Worm (Caenorhabditis elegans): Measurements from ENCODE around the gene F39F10.2.

The F39F10.2 gene

DNA sequence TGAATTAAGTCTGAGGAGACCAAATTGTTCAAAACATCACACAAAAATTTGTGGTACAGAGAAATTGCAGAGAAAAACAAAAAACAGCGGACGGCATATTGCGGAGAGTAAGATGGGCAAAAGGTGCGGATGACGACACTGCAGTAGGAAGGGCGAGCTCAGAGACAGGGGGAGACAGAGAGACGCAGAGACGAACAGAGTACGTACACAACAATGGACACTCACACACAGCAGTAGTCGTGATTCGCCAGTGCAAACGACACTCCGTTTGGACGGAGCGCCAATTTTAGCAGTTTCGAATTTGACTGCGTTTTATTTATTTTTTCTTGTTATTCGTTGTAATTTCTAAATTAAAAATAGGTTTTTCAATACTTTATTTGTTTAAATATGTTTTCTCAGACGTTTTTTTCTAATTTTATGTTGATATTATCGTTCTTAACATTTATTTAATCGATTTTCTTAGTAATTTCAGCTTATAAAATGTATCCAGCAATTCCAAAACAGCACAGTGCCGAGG lies 22.2 kb upstream of the F39F10.2 start, which contains the start of gene T20F7.1 (continued):
- TF ChIP-seq lin-39 (tag; optimal IDR thresholded peaks at IDR 0.05) (peak; percentile 16), unc-98 (GFP tag; IDR thresholded peaks at IDR 0.05) (no peak), lin-15B (tag; optimal IDR thresholded peaks at IDR 0.05) (peak; percentile 2), nhr-90 (tag; optimal IDR thresholded peaks at IDR 0.05; ENCODE audit: poor library complexity) (peak; percentile 68), nhr-84 (tag; optimal IDR thresholded peaks at IDR 0.05) (no peak), tbx-2 (tag; optimal IDR thresholded peaks at IDR 0.05) (peak; percentile 73), F16B12.6 (tag; optimal IDR thresholded peaks at IDR 0.05) (no peak), mdl-1 (tag; optimal IDR thresholded peaks at IDR 0.05) (peak in 1 of 2 experiments; percentile 70), elt-3 (tag; optimal IDR thresholded peaks at IDR 0.05) (peak in 2 of 6 experiments; percentile 40 to 53), unc-30 (tag; optimal IDR thresholded peaks at IDR 0.05) (no peak), unc-62 (GFP tag; optimal IDR thresholded peaks at IDR 0.05) (no peak), zag-1 (tag; optimal IDR thresholded peaks at IDR 0.05) (no peak), rnt-1 (tag; optimal IDR thresholded peaks at IDR 0.05) (peak; percentile 78), dpl-1 (GFP tag; optimal IDR thresholded peaks at IDR 0.05) (peak; percentile 6 to 54 (median 49)), lin-13 (GFP tag; optimal IDR thresholded peaks at IDR 0.05) (peak; percentile 9), sox-4 (tag; optimal IDR thresholded peaks at IDR 0.05) (no peak), efl-1 (optimal IDR thresholded peaks at IDR 0.05) (peak; percentile 50 to 61), efl-1 (GFP tag; optimal IDR thresholded peaks at IDR 0.05 in 1 of 2) (peak; percentile 30 to 94), C16A3.4 (tag; optimal IDR thresholded peaks at IDR 0.05) (peak; percentile 70), unc-86 (tag; optimal IDR thresholded peaks at IDR 0.05) (peak; percentile 56), isw-1 (GFP tag; IDR thresholded peaks at IDR 0.05) (peak; percentile 37), fkh-4 (tag; optimal IDR thresholded peaks at IDR 0.05; ENCODE audit: borderline replicate concordance) (no peak), lir-3 (tag; optimal IDR thresholded peaks at IDR 0.05; ENCODE audit: poor library complexity) (no peak), nhr-85 (tag) (peak; percentile 48), nhr-28 (tag; optimal IDR thresholded peaks at IDR 0.05) (no peak), skn-1 (tag; optimal IDR thresholded peaks at IDR 0.05) (no peak), xbp-1 (tag; optimal IDR thresholded peaks at IDR 0.05) (peak; percentile 60), efl-3 (GFP tag; optimal IDR thresholded peaks at IDR 0.05) (no peak), ztf-4 (tag; optimal IDR thresholded peaks at IDR 0.05) (peak; percentile 4), ceh-90 (tag; optimal IDR thresholded peaks at IDR 0.05) (no peak), ceh-82 (tag; optimal IDR thresholded peaks at IDR 0.05) (peak; percentile 37 to 80 (median 56)), egl-13 (tag; optimal IDR thresholded peaks at IDR 0.05) (no peak), mef-2 (tag; optimal IDR thresholded peaks at IDR 0.05) (no peak), pqm-1 (tag; optimal IDR thresholded peaks at IDR 0.05) (no peak), aha-1 (tag; optimal IDR thresholded peaks at IDR 0.05) (no peak), zip-4 (GFP tag; optimal IDR thresholded peaks at IDR 0.05) (no peak), lsy-2 (tag; optimal IDR thresholded peaks at IDR 0.05) (peak; percentile 55 to 77), snu-23 (GFP tag; optimal IDR thresholded peaks at IDR 0.05) (peak; percentile 90), grh-1 (GFP tag; IDR thresholded peaks at IDR 0.05) (no peak), hpl-2 (GFP tag; optimal IDR thresholded peaks at IDR 0.05) (no peak), nhr-77 (tag; optimal IDR thresholded peaks at IDR 0.05) (no peak), irx-1 (tag; optimal IDR thresholded peaks at IDR 0.05) (peak; percentile 41), pag-3 (tag; optimal IDR thresholded peaks at IDR 0.05; ENCODE audit: borderline replicate concordance, insufficient read depth) (peak; percentile 74), nhr-47 (tag; optimal IDR thresholded peaks at IDR 0.05) (peak; percentile 81), lin-14 (GFP tag; optimal IDR thresholded peaks at IDR 0.05) (peak; percentile 91), swsn-7 (tag; optimal IDR thresholded peaks at IDR 0.05) (peak; percentile 79), nhr-71 (tag; optimal IDR thresholded peaks at IDR 0.05) (peak; percentile 90), C34B4.2 (tag; optimal IDR thresholded peaks at IDR 0.05) (no peak)
